Fruit fly (Drosophila melanogaster) whole organism, embryonic: ENCODE results near the gene Sfp33A4.

Source experiments
- Awh ChIP-seq: fragments of 200-800 bp; sonication (Bioruptor generic); IDR thresholded peaks from 2 replicates; pipeline ENCODE4, ENCODE4 v1.3.6; 2022; ENCODE audit warnings: missing biosample characterization, missing genetic modification characterization
- CG10209 ChIP-seq: fragments of 200-800 bp; sonication (Bioruptor generic); optimal IDR thresholded peaks from 3 replicates; lab custom pipeline; 2017; ENCODE audit warnings: missing biosample characterization, mild to moderate bottlenecking, missing genetic modification characterization, missing genetic modification reagents
- CG10274 ChIP-seq: fragments of 200-800 bp; sonication (Bioruptor generic); optimal IDR thresholded peaks from 3 replicates; lab custom pipeline; 2017; ENCODE audit warnings: missing biosample characterization, mild to moderate bottlenecking, missing genetic modification characterization
- CG10431 ChIP-seq: fragments of 200-800 bp; sonication (Bioruptor generic); optimal IDR thresholded peaks from 3 replicates; lab custom pipeline; 2018; ENCODE audit warnings: missing biosample characterization, mild to moderate bottlenecking, missing genetic modification characterization
- CG10565 ChIP-seq: fragments of 200-800 bp; sonication (Bioruptor generic); optimal IDR thresholded peaks from 3 replicates; lab custom pipeline; 2016; ENCODE audit warnings: missing biosample characterization, mild to moderate bottlenecking, missing genetic modification characterization
- CG10654 ChIP-seq: fragments of 200-800 bp; sonication (Bioruptor generic); optimal IDR thresholded peaks from 2 replicates; lab custom pipeline; 2016; ENCODE audit warnings: missing biosample characterization, missing genetic modification characterization
- CG11247 ChIP-seq: fragments of 200-800 bp; sonication (Bioruptor generic); IDR thresholded peaks from 2 replicates; pipeline ENCODE4 v1.3.6; 2022; ENCODE audit warnings: missing biosample characterization, missing genetic modification characterization
- CG13296 ChIP-seq: fragments of 200-800 bp; sonication (Bioruptor generic); optimal IDR thresholded peaks from 3 replicates; lab custom pipeline; 2018; ENCODE audit warnings: missing biosample characterization, mild to moderate bottlenecking, missing genetic modification characterization
- CG13624 ChIP-seq: fragments of 200-800 bp; sonication (Bioruptor generic); optimal IDR thresholded peaks from 2 replicates; lab custom pipeline; 2016; ENCODE audit warnings: missing biosample characterization, missing genetic modification characterization
- CG14050 ChIP-seq: fragments of 200-800 bp; sonication (Bioruptor generic); IDR thresholded peaks from 3 replicates; pipeline ENCODE4 v1.3.6; 2022; ENCODE audit warnings: missing biosample characterization, missing genetic modification characterization
- CG1602 ChIP-seq: fragments of 200-800 bp; sonication (Bioruptor generic); optimal IDR thresholded peaks from 3 replicates; lab custom pipeline; 2016; ENCODE audit warnings: missing biosample characterization, missing genetic modification characterization
- CG1647 ChIP-seq: fragments of 200-800 bp; sonication (Bioruptor generic); optimal IDR thresholded peaks from 3 replicates; lab custom pipeline; 2016; ENCODE audit warnings: missing biosample characterization, missing genetic modification characterization
- CG18476 ChIP-seq: fragments of 200-800 bp; sonication (Bioruptor generic); optimal IDR thresholded peaks from 2 replicates; lab custom pipeline; 2016; ENCODE audit warnings: missing biosample characterization, mild to moderate bottlenecking, missing genetic modification characterization
- CG2129 ChIP-seq: fragments of 200-800 bp; sonication (Bioruptor generic); IDR thresholded peaks from 2 replicates; pipeline ENCODE4 v1.3.6; 2022; ENCODE audit warnings: missing biosample characterization, missing genetic modification characterization; ENCODE audit not compliant: partially characterized antibody
- CG2889 ChIP-seq: fragments of 200-800 bp; sonication (Bioruptor generic); IDR thresholded peaks from 3 replicates; pipeline ENCODE4 v1.3.6; 2022; ENCODE audit warnings: missing biosample characterization, missing genetic modification characterization
- CG31388 ChIP-seq: fragments of 200-800 bp; sonication (Bioruptor generic); optimal IDR thresholded peaks from 2 replicates; lab custom pipeline; 2016; ENCODE audit warnings: missing biosample characterization, missing genetic modification characterization
- CG3281 ChIP-seq: fragments of 200-800 bp; sonication (Bioruptor generic); optimal IDR thresholded peaks from 3 replicates; lab custom pipeline; 2017; ENCODE audit warnings: missing biosample characterization, mild to moderate bottlenecking, missing genetic modification characterization
- CG3838 ChIP-seq: fragments of 200-800 bp; sonication (Bioruptor generic); optimal IDR thresholded peaks from 3 replicates; lab custom pipeline; 2016; ENCODE audit warnings: missing biosample characterization, missing genetic modification characterization
- CG4424 ChIP-seq: fragments of 200-800 bp; sonication (Bioruptor generic); optimal IDR thresholded peaks from 3 replicates; lab custom pipeline; 2016; ENCODE audit warnings: missing biosample characterization, missing genetic modification characterization
- CG5180 ChIP-seq: fragments of 200-800 bp; sonication (Bioruptor generic); optimal IDR thresholded peaks from 3 replicates; lab custom pipeline; 2017; ENCODE audit warnings: missing biosample characterization, missing genetic modification characterization, mild to moderate bottlenecking, moderate library complexity, missing genetic modification reagents
- CG6683 ChIP-seq: fragments of 200-800 bp; sonication (Bioruptor generic); optimal IDR thresholded peaks from 2 replicates; lab custom pipeline; 2017; ENCODE audit warnings: missing biosample characterization, mild to moderate bottlenecking, missing genetic modification characterization, missing genetic modification reagents
- CG7357 ChIP-seq: fragments of 200-800 bp; sonication (Bioruptor generic); IDR thresholded peaks from 3 replicates; pipeline ENCODE4 v1.3.6; 2022; ENCODE audit warnings: missing biosample characterization, missing genetic modification characterization
- CG7556 ChIP-seq: fragments of 200-800 bp; sonication (Bioruptor generic); optimal IDR thresholded peaks from 2 replicates; lab custom pipeline; 2017; ENCODE audit warnings: missing biosample characterization, mild to moderate bottlenecking, missing genetic modification characterization
- CG7963 ChIP-seq: fragments of 200-800 bp; sonication (Bioruptor generic); IDR thresholded peaks from 3 replicates; pipeline ENCODE4 v1.3.6; 2022; ENCODE audit warnings: missing biosample characterization, missing genetic modification characterization; ENCODE audit not compliant: partially characterized antibody
- CG8281 ChIP-seq: fragments of 200-800 bp; sonication (Bioruptor generic); optimal IDR thresholded peaks from 2 replicates; lab custom pipeline; 2018; ENCODE audit warnings: missing biosample characterization, mild to moderate bottlenecking, missing genetic modification characterization, moderate library complexity
- CG8944 ChIP-seq: fragments of 200-800 bp; sonication (Bioruptor generic); optimal IDR thresholded peaks from 3 replicates; lab custom pipeline; 2016; ENCODE audit warnings: missing biosample characterization, missing genetic modification characterization
- CTCF ChIP-seq: fragments of 200-800 bp; sonication (Bioruptor generic); optimal IDR thresholded peaks from 2 replicates; lab custom pipeline; 2017; ENCODE audit warnings: missing biosample characterization, mild to moderate bottlenecking, missing genetic modification characterization, moderate library complexity
- Chrac-16 ChIP-seq: fragments of 200-800 bp; sonication (Bioruptor generic); optimal IDR thresholded peaks from 3 replicates; lab custom pipeline; 2016; ENCODE audit warnings: missing biosample characterization, missing genetic modification characterization
- Dip2 ChIP-seq: fragments of 200-800 bp; sonication (Bioruptor generic); IDR thresholded peaks from 2 replicates; pipeline ENCODE4 v1.3.6; 2022; ENCODE audit warnings: missing biosample characterization, missing genetic modification characterization
- Doc3 ChIP-seq: fragments of 200-800 bp; sonication (Bioruptor generic); IDR thresholded peaks from 3 replicates; pipeline ENCODE4 v1.3.6; 2022; ENCODE audit warnings: missing biosample characterization, missing genetic modification characterization; ENCODE audit not compliant: partially characterized antibody
- H15 ChIP-seq: fragments of 200-800 bp; sonication (Bioruptor generic); IDR thresholded peaks from 3 replicates; pipeline ENCODE4 v1.3.6; 2022; ENCODE audit warnings: missing biosample characterization, missing genetic modification characterization
- HLHmδ ChIP-seq: fragments of 200-800 bp; sonication (Bioruptor generic); optimal IDR thresholded peaks from 2 replicates; lab custom pipeline; 2018; ENCODE audit warnings: missing biosample characterization, mild to moderate bottlenecking, missing genetic modification characterization, moderate library complexity
- Max ChIP-seq: fragments of 200-800 bp; sonication (Bioruptor generic); optimal IDR thresholded peaks from 2 replicates; lab custom pipeline; 2016; ENCODE audit warnings: missing biosample characterization, mild to moderate bottlenecking, missing genetic modification characterization
- Meics ChIP-seq: fragments of 200-800 bp; sonication (Bioruptor generic); optimal IDR thresholded peaks from 2 replicates; lab custom pipeline; 2017; ENCODE audit warnings: missing biosample characterization, mild to moderate bottlenecking, missing genetic modification characterization
- Neu2 ChIP-seq: fragments of 200-800 bp; sonication (Bioruptor generic); optimal IDR thresholded peaks from 3 replicates; lab custom pipeline; 2016; ENCODE audit warnings: missing biosample characterization, missing genetic modification characterization, borderline replicate concordance
- Sox100B ChIP-seq: fragments of 200-800 bp; sonication (Bioruptor generic); optimal IDR thresholded peaks from 3 replicates; lab custom pipeline; 2018; ENCODE audit warnings: missing biosample characterization, mild to moderate bottlenecking, missing genetic modification characterization
- Spps ChIP-seq: fragments of 200-800 bp; sonication (Bioruptor generic); optimal IDR thresholded peaks from 2 replicates; lab custom pipeline; 2018; ENCODE audit warnings: missing biosample characterization, mild to moderate bottlenecking, missing genetic modification characterization
- Tbp ChIP-seq: fragments of >200 bp; optimal IDR thresholded peaks from 2 replicates; lab custom pipeline; 2018; ENCODE audit warnings: missing biosample characterization, missing genetic modification characterization
- bab2 ChIP-seq: fragments of 200-800 bp; sonication (Bioruptor generic); optimal IDR thresholded peaks from 2 replicates; lab custom pipeline; 2016; ENCODE audit warnings: missing biosample characterization, missing genetic modification characterization
- bowl ChIP-seq: fragments of 200-800 bp; sonication (Bioruptor generic); IDR thresholded peaks from 2 replicates; pipeline ENCODE4 v1.3.6; 2022; ENCODE audit warnings: missing biosample characterization, missing genetic modification characterization
- cad ChIP-seq: fragments of >200 bp; optimal IDR thresholded peaks from 2 replicates; lab custom pipeline; 2017; ENCODE audit warnings: missing biosample characterization, missing genetic modification characterization
- caup ChIP-seq: fragments of 200-800 bp; sonication (Bioruptor generic); optimal IDR thresholded peaks from 3 replicates; lab custom pipeline; 2017; ENCODE audit warnings: missing biosample characterization, mild to moderate bottlenecking, missing genetic modification characterization, moderate library complexity; ENCODE audit not compliant: severe bottlenecking
- en ChIP-seq: fragments of 200-800 bp; sonication (Bioruptor generic); optimal IDR thresholded peaks from 2 replicates; lab custom pipeline; 2016; ENCODE audit warnings: missing biosample characterization, missing genetic modification characterization
- exex ChIP-seq: fragments of 200-800 bp; sonication (Bioruptor generic); optimal IDR thresholded peaks from 4 replicates; lab custom pipeline; 2018; ENCODE audit warnings: missing biosample characterization, mild to moderate bottlenecking, missing genetic modification characterization, moderate library complexity
- fu2 ChIP-seq: fragments of 200-800 bp; sonication (Bioruptor generic); optimal IDR thresholded peaks from 2 replicates; lab custom pipeline; 2016; ENCODE audit warnings: missing biosample characterization, missing genetic modification characterization
- mirr ChIP-seq: fragments of 200-800 bp; sonication (Bioruptor generic); optimal IDR thresholded peaks from 3 replicates; lab custom pipeline; 2018; ENCODE audit warnings: missing biosample characterization, mild to moderate bottlenecking, missing genetic modification characterization
- sc ChIP-seq, 3 experiments: fragments of >200 bp in 2 of 3; fragments of 200-800 bp in 1 of 3; sonication (Bioruptor generic) in 1 of 3; optimal IDR thresholded peaks; 2 replicates in 2 of 3; 3 replicates in 1 of 3; lab custom pipeline; 2017; ENCODE audit warnings: mild to moderate bottlenecking in 1 of 3, missing biosample characterization in 1 of 3, missing genetic modification characterization in 1 of 3, missing genetic modification reagents in 1 of 3
- so ChIP-seq: fragments of 200-800 bp; sonication (Bioruptor generic); IDR thresholded peaks from 3 replicates; pipeline ENCODE4 v1.3.6; 2022; ENCODE audit warnings: missing biosample characterization, missing genetic modification characterization
- ttk ChIP-seq: fragments of 200-800 bp; sonication (Bioruptor generic); IDR thresholded peaks from 2 replicates; pipeline ENCODE4 v2.1.2; 2022; ENCODE audit warnings: missing biosample characterization, missing genetic modification characterization
- unpg ChIP-seq: fragments of 200-800 bp; sonication (Bioruptor generic); optimal IDR thresholded peaks from 3 replicates; lab custom pipeline; 2018; ENCODE audit warnings: missing biosample characterization, mild to moderate bottlenecking, missing genetic modification characterization, moderate library complexity
- wek ChIP-seq: fragments of 200-800 bp; sonication (Bioruptor generic); optimal IDR thresholded peaks from 3 replicates; lab custom pipeline; 2018; ENCODE audit warnings: missing biosample characterization, mild to moderate bottlenecking, missing genetic modification characterization, moderate library complexity

The Sfp33A4 gene

DNA sequence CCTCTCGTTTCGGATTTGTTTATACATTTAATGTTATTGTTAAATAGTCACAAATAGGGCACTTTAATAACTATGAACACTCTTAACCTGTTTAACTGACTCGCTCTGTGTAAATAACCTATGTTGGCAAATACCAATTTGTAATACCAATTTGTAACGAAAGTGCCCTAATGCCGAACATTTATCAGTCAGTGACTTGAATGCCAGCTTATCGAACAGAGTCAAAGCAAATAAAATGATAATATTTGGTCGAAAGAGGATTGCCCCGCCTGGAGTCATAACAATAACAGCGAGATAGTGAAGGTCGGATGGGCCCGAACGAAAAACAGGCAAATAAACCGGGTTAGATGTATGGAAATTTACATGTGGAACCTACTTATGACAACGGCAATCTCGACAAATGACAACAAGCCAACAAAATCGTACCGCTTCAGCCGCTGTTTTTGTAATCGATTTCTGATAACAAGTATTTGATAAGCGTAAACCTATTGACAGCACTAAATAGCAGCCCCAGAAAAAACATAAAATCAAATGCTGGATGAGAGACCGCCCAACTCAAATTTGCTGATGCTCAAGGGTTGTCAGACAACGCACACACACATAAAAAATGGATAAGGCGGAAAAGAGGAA, 8.2 kb downstream of the Sfp33A4 start (continued):
- TF ChIP-seq cad (GFP tag; lab: Kevin White, UChicago) (no peak), fu2 (GFP tag; lab: Kevin White, UChicago) (no peak), CG2129 (GFP tag; lab: Robert Waterston, UW) (no peak), unpg (no peak), Meics (peak; percentile 87), CG10654 (no peak), wek (GFP tag; lab: Kevin White, UChicago) (peak; percentile 37), CG13296 (GFP tag; lab: Kevin White, UChicago) (peak; percentile 29), Dip2 (no peak), CG8281 (tag; lab: Kevin White, UChicago) (no peak), CG10565 (GFP tag; lab: Kevin White, UChicago) (no peak), CG1602 (GFP tag; lab: Kevin White, UChicago) (no peak), CG10274 (no peak), CG7963 (no peak), so (GFP tag; lab: Robert Waterston, UW) (no peak), ttk (GFP tag; lab: Robert Waterston, UW) (no peak), CG2889 (no peak), Spps (tag; lab: Kevin White, UChicago) (no peak), CG18476 (no peak), HLHmδ (GFP tag; lab: Kevin White, UChicago) (no peak), Doc3 (GFP tag; lab: Robert Waterston, UW) (no peak), sc (optimal IDR thresholded peaks at IDR 0.05; lab: Kevin White, UChicago) (no peak), sc (GFP tag; optimal IDR thresholded peaks at IDR 0.05; lab: Kevin White, UChicago) (no peak), CG4424 (GFP tag; lab: Kevin White, UChicago) (no peak), exex (tag; lab: Kevin White, UChicago) (peak; percentile 76), CG1647 (no peak), Max (GFP tag; lab: Kevin White, UChicago) (no peak), CG10209 (GFP tag; lab: Kevin White, UChicago) (no peak), CG11247 (no peak), CG6683 (no peak), CG13624 (GFP tag; lab: Kevin White, UChicago) (no peak), H15 (no peak), CTCF (no peak), CG3281 (GFP tag; lab: Kevin White, UChicago) (peak; percentile 20), CG7556 (GFP tag; lab: Kevin White, UChicago) (no peak), Awh (GFP tag; lab: Robert Waterston, UW) (peak; percentile 57; the same call in 1 of the 2 replicates), CG8944 (GFP tag; lab: Kevin White, UChicago) (no peak), CG31388 (GFP tag; lab: Kevin White, UChicago) (no peak), bab2 (GFP tag; lab: Kevin White, UChicago) (no peak), Neu2 (GFP tag; lab: Kevin White, UChicago) (no peak), CG14050 (no peak), CG5180 (GFP tag; lab: Kevin White, UChicago) (no peak), mirr (GFP tag; lab: Kevin White, UChicago) (peak; percentile 92), Tbp (no peak), bowl (GFP tag; lab: Robert Waterston, UW) (no peak), CG10431 (GFP tag; lab: Kevin White, UChicago) (no peak), Sox100B (GFP tag; lab: Kevin White, UChicago) (peak; percentile 14), CG3838 (GFP tag; lab: Kevin White, UChicago) (no peak), en (no peak), CG7357 (GFP tag; lab: Robert Waterston, UW) (no peak), Chrac-16 (GFP tag; lab: Kevin White, UChicago) (no peak), caup (GFP tag; lab: Kevin White, UChicago) (peak; percentile 38)
